Worm (Caenorhabditis elegans) whole organism, L4 larva: ENCODE data around the gene daz-1.

Experiments
- F37D6.2 ChIP-seq: sonication (generic microtip); optimal IDR thresholded peaks from 2 replicates; lab custom pipeline; 2016; ENCODE audit warnings: mild to moderate bottlenecking, missing genetic modification characterization, missing compliant biosample characterization
- T20F7.1 ChIP-seq: fragments of 200-800 bp; sonication (Bioruptor generic); optimal IDR thresholded peaks from 2 replicates; lab custom pipeline; 2018; ENCODE audit warnings: mild to moderate bottlenecking, missing genetic modification characterization, missing compliant biosample characterization
- arid-1 ChIP-seq: fragments of 200-800 bp; sonication (Bioruptor generic); conservative IDR thresholded peaks from 2 replicates; pipeline ENCODE4 v1.3.6; 2022; ENCODE audit warnings: missing genetic modification reagents, missing genetic modification characterization, missing compliant biosample characterization
- ceh-44 ChIP-seq: fragments of 200-800 bp; sonication (Bioruptor generic); IDR thresholded peaks from 2 replicates; pipeline ENCODE4 v1.3.6; 2022; ENCODE audit warnings: missing genetic modification reagents, missing genetic modification characterization, missing compliant biosample characterization
- daf-8 ChIP-seq: fragments of 200-800 bp; sonication (Bioruptor generic); IDR thresholded peaks from 2 replicates; pipeline ENCODE4 v1.3.6; 2022; ENCODE audit warnings: missing genetic modification characterization, missing compliant biosample characterization
- dmd-8 ChIP-seq: fragments of 200-800 bp; sonication (Bioruptor generic); IDR thresholded peaks from 2 replicates; pipeline ENCODE4 v1.3.6; 2022; ENCODE audit warnings: missing genetic modification characterization, missing compliant biosample characterization
- dmd-9 ChIP-seq: fragments of 200-800 bp; sonication (Bioruptor generic); IDR thresholded peaks from 2 replicates; pipeline ENCODE4 v1.3.6; 2022; ENCODE audit warnings: missing genetic modification reagents, missing genetic modification characterization, missing compliant biosample characterization
- duxl-1 ChIP-seq: sonication (generic microtip); optimal IDR thresholded peaks from 2 replicates; lab custom pipeline; 2016; ENCODE audit warnings: mild to moderate bottlenecking, missing genetic modification characterization, moderate library complexity, missing compliant biosample characterization; ENCODE audit not compliant: poor library complexity
- dve-1 ChIP-seq: sonication (generic microtip); optimal IDR thresholded peaks from 2 replicates; lab custom pipeline; 2017; ENCODE audit warnings: antibody characterized with exemption, mild to moderate bottlenecking, missing genetic modification characterization, missing compliant biosample characterization; ENCODE audit not compliant: insufficient read depth
- fos-1 ChIP-seq: fragments of 150-350 bp; optimal IDR thresholded peaks from 2 replicates; lab custom pipeline; 2014; ENCODE audit warnings: missing biosample characterization, missing genetic modification characterization
- lin-1 ChIP-seq: fragments of 200-800 bp; sonication (Bioruptor generic); IDR thresholded peaks from 2 replicates; pipeline ENCODE4 v1.3.6; 2022; ENCODE audit warnings: missing genetic modification reagents, missing genetic modification characterization, missing compliant biosample characterization
- lsy-2 ChIP-seq, 2 experiments: fragments of 150-350 bp in 1 of 2; sonication (generic microtip) in 1 of 2; optimal IDR thresholded peaks; 2 replicates each; lab custom pipeline; 2014 to 2017; ENCODE audit warnings: missing biosample characterization in 2 of 2, missing genetic modification characterization in 2 of 2
- madf-5 ChIP-seq, 2 experiments: fragments of 200-800 bp; sonication (Bioruptor generic); IDR thresholded peaks; 2 replicates each; pipeline ENCODE4 v1.3.6; 2022; ENCODE audit warnings: missing compliant biosample characterization in 2 of 2, missing genetic modification characterization in 2 of 2
- nhr-237 ChIP-seq: sonication (generic microtip); optimal IDR thresholded peaks from 2 replicates; lab custom pipeline; 2017; ENCODE audit warnings: missing biosample characterization, missing genetic modification characterization
- nhr-25 ChIP-seq: sonication (generic microtip); optimal IDR thresholded peaks from 2 replicates; lab custom pipeline; 2017; ENCODE audit warnings: missing genetic modification characterization, mild to moderate bottlenecking, missing compliant biosample characterization, antibody characterized with exemption, moderate library complexity, borderline replicate concordance; ENCODE audit not compliant: insufficient read depth
- nhr-28 ChIP-seq: fragments of 150-350 bp; optimal IDR thresholded peaks from 2 replicates; lab custom pipeline; 2014; ENCODE audit warnings: missing biosample characterization, missing genetic modification characterization
- nhr-6 ChIP-seq: fragments of 150-350 bp; optimal IDR thresholded peaks from 2 replicates; lab custom pipeline; 2014; ENCODE audit warnings: missing biosample characterization, missing genetic modification characterization
- rbr-2 ChIP-seq: sonication (generic microtip); optimal IDR thresholded peaks from 2 replicates; lab custom pipeline; 2016; ENCODE audit warnings: missing genotype, missing genetic modification characterization, missing compliant biosample characterization
- sdz-12 ChIP-seq: fragments of 200-800 bp; sonication (Bioruptor generic); optimal IDR thresholded peaks from 2 replicates; lab custom pipeline; 2018; ENCODE audit warnings: mild to moderate bottlenecking, missing genetic modification characterization, missing compliant biosample characterization
- skn-1 ChIP-seq: fragments of 150-350 bp; optimal IDR thresholded peaks from 2 replicates; lab custom pipeline; 2014; ENCODE audit warnings: missing biosample characterization, missing genetic modification characterization
- snpc-4 ChIP-seq: fragments of 150-350 bp; optimal IDR thresholded peaks from 2 replicates; lab custom pipeline; 2014; ENCODE audit warnings: missing biosample characterization, missing genetic modification characterization
- unc-130 ChIP-seq: sonication (generic microtip); optimal IDR thresholded peaks from 2 replicates; lab custom pipeline; 2016; ENCODE audit warnings: missing genetic modification reagents, missing genetic modification characterization, missing compliant biosample characterization
- unc-39 ChIP-seq: sonication (generic microtip); optimal IDR thresholded peaks from 2 replicates; lab custom pipeline; 2017; ENCODE audit warnings: missing biosample characterization, missing genetic modification characterization
- unc-62 ChIP-seq, 3 experiments: fragments of 150-350 bp in 1 of 3; sonication (generic microtip); optimal IDR thresholded peaks in 2 of 3; peaks in 1 of 3; 1 replicate in 1 of 3; 2 replicates in 2 of 3; lab custom pipeline; 2014 to 2017; ENCODE audit warnings: missing biosample characterization in 3 of 3, missing genetic modification characterization in 3 of 3, missing genetic modification reagents in 3 of 3, missing genotype in 1 of 3
- vab-7 ChIP-seq: fragments of 200-800 bp; sonication (Bioruptor generic); IDR thresholded peaks from 2 replicates; pipeline ENCODE4 v1.3.6; 2022; ENCODE audit warnings: missing genetic modification reagents, missing genetic modification characterization, missing compliant biosample characterization
- zag-1 ChIP-seq: fragments of 150-350 bp; optimal IDR thresholded peaks from 2 replicates; lab custom pipeline; 2014; ENCODE audit warnings: missing biosample characterization, missing genetic modification characterization
- zip-11 ChIP-seq: fragments of 200-800 bp; sonication (Bioruptor generic); IDR thresholded peaks from 2 replicates; pipeline ENCODE4 v1.3.6; 2022; ENCODE audit warnings: missing genetic modification characterization, missing compliant biosample characterization

daz-1 gene

DNA sequence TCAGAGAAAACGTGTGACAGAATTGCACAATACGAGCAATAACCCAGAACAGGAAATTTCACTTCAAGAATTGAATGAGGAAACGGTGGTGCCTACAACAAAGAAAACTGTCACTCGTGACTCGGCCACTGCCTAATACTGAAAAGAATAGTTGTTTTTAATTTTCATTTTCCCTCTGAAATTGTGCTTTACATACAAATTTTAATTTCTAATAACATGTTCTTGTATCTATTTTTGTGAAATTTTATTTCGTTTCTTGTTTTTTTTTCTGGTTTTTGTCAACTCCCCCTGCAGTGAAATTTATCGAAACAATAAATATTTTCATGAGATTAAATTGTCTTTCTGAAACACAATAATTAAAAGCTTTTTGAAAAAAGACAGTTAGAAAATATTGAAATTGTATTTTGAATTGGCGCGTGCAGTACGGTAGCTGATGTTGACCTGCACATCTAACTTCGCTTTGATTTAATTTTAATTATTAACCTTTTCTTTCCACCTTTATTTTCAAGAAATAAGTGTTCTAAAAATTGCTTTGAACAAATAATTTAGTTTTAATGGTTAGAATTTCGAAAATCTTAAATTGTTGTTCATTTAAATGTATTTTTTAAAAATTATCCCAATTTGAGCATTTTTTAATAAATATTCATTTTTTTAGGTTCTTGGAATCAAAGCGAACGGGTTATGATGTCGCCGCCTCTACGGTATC, at the start of gene daz-1:
TSS of gene daz-1 (plus strand) at position 656 of the 706 bp plus-strand sequence.
- TF ChIP-seq nhr-237 (no peak), unc-130 (GFP tag; lab: Kevin White, UChicago) (peak; percentile 18), unc-62 (GFP tag; optimal IDR thresholded peaks at IDR 0.05 in 1 of 2; lab: Kevin White, UChicago) (peak in 1 of 2 experiments; percentile 91), unc-62 (tag; optimal IDR thresholded peaks at IDR 0.05; lab: Kevin White, UChicago) (no peak)
- TF ChIP-seq, all 104 proteins: peak for 2

DNA sequence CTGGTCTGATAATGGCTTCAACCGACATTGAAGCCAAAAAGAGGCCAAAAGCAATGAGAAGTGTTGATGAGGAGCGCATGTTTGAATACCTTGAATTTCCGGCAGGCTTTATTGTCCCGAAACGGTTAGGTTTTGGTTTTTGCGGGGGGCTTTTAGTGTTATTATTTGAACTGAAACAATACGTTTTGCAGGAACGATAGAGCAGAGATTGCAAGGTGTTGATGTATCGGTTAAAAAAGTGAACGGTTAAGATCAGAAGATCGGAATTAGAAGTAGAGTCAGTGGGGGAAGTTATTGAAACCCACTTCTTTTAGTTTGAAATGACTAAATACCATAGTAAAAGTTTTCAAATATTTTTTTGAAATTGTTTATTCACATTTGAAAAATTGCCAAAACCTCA, 48.6 kb upstream of the daz-1 start, which contains the start of gene clec-141:
TSS of gene clec-141 (minus strand) at position 101 of the 400 bp plus-strand sequence.
- no peak for TF ChIP-seq dmd-8 (GFP tag; lab: Robert Waterston, UW)
- TF ChIP-seq F37D6.2 (tag; lab: Kevin White, UChicago) = no peak
- no peak for TF ChIP-seq rbr-2 (tag; lab: Kevin White, UChicago)
- no peak for TF ChIP-seq zip-11 (GFP tag; lab: Robert Waterston, UW)
- TF ChIP-seq lin-1 (GFP tag; lab: Robert Waterston, UW) = no peak
- TF ChIP-seq ceh-44 = no peak
- TF ChIP-seq, all 104 proteins: peak for 0

DNA sequence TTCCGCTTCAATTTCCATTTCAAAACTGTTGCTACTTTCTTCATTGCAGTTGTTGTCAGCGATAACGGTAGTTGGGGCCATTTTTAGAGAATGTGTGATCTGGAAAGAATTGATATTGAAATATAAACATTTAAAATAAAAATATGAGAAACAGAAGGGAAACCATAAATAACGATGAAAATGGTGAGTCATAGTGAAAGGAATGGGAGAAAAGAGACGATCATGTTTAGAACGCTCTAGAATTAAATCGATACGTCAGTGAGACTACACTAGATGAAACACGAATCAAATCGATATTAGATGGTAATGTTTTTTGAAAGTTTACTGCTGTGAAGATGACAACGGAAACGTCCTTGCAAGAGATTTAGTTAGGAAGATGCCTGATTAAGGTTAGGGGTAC, 47.2 kb upstream of the daz-1 start, which contains the start of the genes EEED8.12 and EEED8.4:
TSS of gene EEED8.12 (minus strand) at position 101 of the 400 bp plus-strand sequence.
TSS of gene EEED8.4 (plus strand) at position 396 of the 400 bp plus-strand sequence.
- TF ChIP-seq madf-5 (GFP tag; IDR thresholded peaks at IDR 0.05; lab: Robert Waterston, UW) (no peak), arid-1 (GFP tag; lab: Robert Waterston, UW) (no peak), duxl-1 (tag; lab: Kevin White, UChicago) (no peak), snpc-4 (no peak), rbr-2 (tag; lab: Kevin White, UChicago) (no peak), nhr-28 (tag; lab: Kevin White, UChicago) (no peak)
- TF ChIP-seq, all 104 proteins: peak for 0

DNA sequence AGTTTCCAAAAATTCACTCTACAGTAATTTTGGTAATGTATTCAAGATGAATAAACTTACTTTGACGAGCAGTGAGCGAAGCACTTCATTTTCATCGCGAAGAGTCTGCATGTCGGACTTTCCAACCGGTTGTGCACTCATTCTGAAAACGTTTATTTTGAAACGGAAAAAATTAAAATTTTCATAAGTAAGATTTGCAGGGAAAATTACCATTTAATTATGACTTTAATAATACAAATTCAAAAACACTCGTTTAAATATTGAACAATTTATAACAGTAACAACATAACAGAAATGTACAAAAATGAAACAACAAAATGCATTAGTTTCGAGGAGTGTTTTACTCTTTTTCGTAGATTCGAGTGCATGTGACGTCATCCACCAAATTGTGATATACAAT, 43.6 kb upstream of the daz-1 start, which contains the start of the genes EEED8.13 and EEED8.18:
TSS of gene EEED8.13 (minus strand) at position 101 of the 400 bp plus-strand sequence.
TSS of gene EEED8.18 (minus strand) at position 144 of the 400 bp plus-strand sequence.
- TF ChIP-seq dmd-9 = no peak
- TF ChIP-seq unc-62 (GFP tag; optimal IDR thresholded peaks at IDR 0.05 in 1 of 2; lab: Kevin White, UChicago) = no peak
- no peak for TF ChIP-seq unc-62 (tag; optimal IDR thresholded peaks at IDR 0.05; lab: Kevin White, UChicago)
- TF ChIP-seq skn-1 = no peak
- TF ChIP-seq T20F7.1 (GFP tag; lab: Kevin White, UChicago) = no peak
- no peak for TF ChIP-seq madf-5 (GFP tag; IDR thresholded peaks at IDR 0.05; lab: Robert Waterston, UW)
- no peak for TF ChIP-seq nhr-6

DNA sequence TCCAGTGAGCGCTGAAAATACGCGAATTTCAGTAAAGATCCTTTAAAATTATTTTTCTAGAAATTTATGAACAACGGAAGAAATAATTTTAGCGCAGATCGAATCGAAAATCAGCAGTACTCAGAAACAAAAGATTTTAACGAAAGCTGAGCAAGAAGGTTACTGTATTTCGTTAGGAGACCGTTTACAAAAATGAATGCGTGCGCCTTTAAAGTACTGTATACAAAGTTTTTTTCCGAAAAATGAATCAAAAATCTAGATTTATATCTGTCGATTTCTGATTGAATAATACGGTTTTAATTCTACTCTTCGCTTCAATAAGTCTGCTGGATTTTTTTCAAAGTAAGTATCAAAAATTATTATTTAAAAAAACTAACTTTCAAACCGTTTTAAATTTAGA, 42.1 kb upstream of the daz-1 start, which contains the start of the genes EEED8.14 and EEED8.3:
TSS of gene EEED8.14 (minus strand) at position 13 of the 400 bp plus-strand sequence.
TSS of gene EEED8.3 (plus strand) at position 237 of the 400 bp plus-strand sequence.
- no peak for TF ChIP-seq sdz-12 (GFP tag; lab: Kevin White, UChicago)
- no peak for TF ChIP-seq vab-7 (GFP tag; lab: Robert Waterston, UW)
- no peak for TF ChIP-seq fos-1 (tag; lab: Kevin White, UChicago)
- TF ChIP-seq dve-1 (tag; lab: Kevin White, UChicago) = no peak

DNA sequence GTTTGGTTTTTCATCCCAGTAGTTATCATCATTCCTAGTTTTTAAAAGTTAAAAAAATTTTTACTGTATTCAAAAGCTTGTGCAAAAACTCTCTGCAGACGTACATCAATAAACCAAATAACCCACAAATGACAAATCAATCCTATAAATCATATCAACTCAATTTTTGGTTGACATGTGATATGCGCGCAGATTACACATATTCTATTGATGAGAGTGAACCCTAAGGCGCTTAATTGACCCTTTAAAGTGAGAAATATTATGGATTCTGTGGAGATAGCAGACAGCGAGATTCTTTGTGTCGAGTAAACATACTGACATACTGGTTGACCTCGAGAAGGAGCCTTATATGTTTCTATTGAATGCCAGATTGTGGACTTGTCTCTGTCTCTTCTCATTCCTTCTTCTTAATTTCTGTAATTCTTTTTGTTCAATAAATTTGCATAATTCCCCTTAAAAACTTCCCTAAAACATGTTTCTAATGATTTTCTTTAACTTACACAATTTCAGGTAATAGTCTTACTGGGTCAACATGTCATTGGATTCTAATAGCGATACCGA, 39.8 kb upstream of the daz-1 start, which contains the start of gene EEED8.2:
TSS of gene EEED8.2 (plus strand) at position 511 of the 561 bp plus-strand sequence.
- TF ChIP-seq unc-39 (tag; lab: Kevin White, UChicago) = no peak
- no peak for TF ChIP-seq daf-8 (GFP tag; lab: Robert Waterston, UW)
- TF ChIP-seq unc-62 (GFP tag; optimal IDR thresholded peaks at IDR 0.05 in 1 of 2; lab: Kevin White, UChicago) = peak in 1 of 2 experiments; percentile 90
- TF ChIP-seq unc-62 (tag; optimal IDR thresholded peaks at IDR 0.05; lab: Kevin White, UChicago) = no peak

DNA sequence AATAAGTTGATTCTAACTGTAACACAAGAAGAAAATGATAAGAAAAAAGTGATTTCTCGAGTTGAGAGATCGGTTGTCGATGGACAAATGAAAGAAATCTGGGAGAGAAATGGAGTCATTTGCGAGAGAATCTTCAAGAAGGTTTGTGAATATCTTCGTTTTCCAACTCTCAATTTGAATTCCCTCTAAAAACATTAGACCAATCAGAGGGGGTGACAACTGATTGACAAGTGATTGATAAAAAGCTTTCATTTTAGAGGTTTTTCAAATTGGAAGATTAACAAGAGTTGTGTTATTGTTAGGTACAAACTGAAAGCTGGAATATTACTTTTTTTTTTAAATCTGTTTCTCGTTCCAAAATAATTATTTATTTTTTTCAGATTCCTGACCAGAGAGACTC, 38.2 kb upstream of the daz-1 start:
- TF ChIP-seq lsy-2 (tag; optimal IDR thresholded peaks at IDR 0.05; lab: Kevin White, UChicago) = no peak
- TF ChIP-seq nhr-25 = no peak
- TF ChIP-seq lin-1 (GFP tag; lab: Robert Waterston, UW) = no peak
- no peak for TF ChIP-seq zag-1
